Fruit fly (Drosophila melanogaster): Measurements from ENCODE around the gene mRpS22.

mRpS22 gene

dm6 chr3R:27919385-27919789 is 2.7 kb downstream of the mRpS22 start, which contains the start of gene Boh1 (continued):
- peak; percentile 36 for TF ChIP-seq Hmr (GFP tag; optimal IDR thresholded peaks at IDR 0.05)
- TF ChIP-seq CG8359 (GFP tag; optimal IDR thresholded peaks at IDR 0.05; ENCODE audit: borderline replicate concordance) = no peak
- TF ChIP-seq CG15479 (GFP tag; optimal IDR thresholded peaks at IDR 0.05) = peak; percentile 25
- peak; percentile 22 for TF ChIP-seq fd3F (GFP tag; optimal IDR thresholded peaks at IDR 0.05)
- peak; percentile 32 for TF ChIP-seq Fer2 (tag; optimal IDR thresholded peaks at IDR 0.05)
- TF ChIP-seq yki (optimal IDR thresholded peaks at IDR 0.05) = no peak
- no peak for TF ChIP-seq Atf6 (GFP tag; IDR thresholded peaks at IDR 0.05)
- TF ChIP-seq YL-1 (GFP tag; optimal IDR thresholded peaks at IDR 0.05) = peak; percentile 21
- peak; percentile 41 for TF ChIP-seq grau (tag; optimal IDR thresholded peaks at IDR 0.05)
- TF ChIP-seq Nf-YC (tag; optimal IDR thresholded peaks at IDR 0.05) = peak; percentile 59
- peak; percentile 54 for TF ChIP-seq CG15514 (GFP tag; optimal IDR thresholded peaks at IDR 0.05)
- peak; percentile 13 for TF ChIP-seq lbe (GFP tag; optimal IDR thresholded peaks at IDR 0.05)
- peak; percentile 94 for TF ChIP-seq Sry-β (GFP tag; optimal IDR thresholded peaks at IDR 0.05)
- TF ChIP-seq sug (tag; optimal IDR thresholded peaks at IDR 0.05) = peak; percentile 48
- peak; percentile 15 for TF ChIP-seq pzg (GFP tag; optimal IDR thresholded peaks at IDR 0.05)
- TF ChIP-seq wek (GFP tag; optimal IDR thresholded peaks at IDR 0.05) = peak; percentile 84
- peak; percentile 12 for TF ChIP-seq lilli (GFP tag; optimal IDR thresholded peaks at IDR 0.05)
- TF ChIP-seq NfI (GFP tag; optimal IDR thresholded peaks at IDR 0.05) = peak; percentile 16
- TF ChIP-seq CG8388 (GFP tag; optimal IDR thresholded peaks at IDR 0.05) = peak; percentile 24
- peak; percentile 29 for TF ChIP-seq Abd-B (GFP tag; optimal IDR thresholded peaks at IDR 0.05)
- TF ChIP-seq oc (tag; optimal IDR thresholded peaks at IDR 0.05) = no peak
- TF ChIP-seq Sox102F (GFP tag; optimal IDR thresholded peaks at IDR 0.05) = peak; percentile 18
- TF ChIP-seq CG11504 (tag; optimal IDR thresholded peaks at IDR 0.05) = peak; percentile 90
- peak; percentile 52 for TF ChIP-seq PHDP (tag; optimal IDR thresholded peaks at IDR 0.05)
- peak in 1 of 2 experiments; percentile 9 for TF ChIP-seq dpn (GFP tag; optimal IDR thresholded peaks at IDR 0.05)
- no peak for TF ChIP-seq Tbp (GFP tag; optimal IDR thresholded peaks at IDR 0.05)
- peak; percentile 69 for TF ChIP-seq Med (GFP tag)
- TF ChIP-seq eyg (GFP tag; optimal IDR thresholded peaks at IDR 0.05) = no peak
- TF ChIP-seq CG2120 (GFP tag; optimal IDR thresholded peaks at IDR 0.05) = peak; percentile 3
- TF ChIP-seq CG4424 (GFP tag; optimal IDR thresholded peaks at IDR 0.05) = peak; percentile 43
- no peak for TF ChIP-seq Myb (GFP tag; optimal IDR thresholded peaks at IDR 0.05)
- TF ChIP-seq CG30020 (tag; optimal IDR thresholded peaks at IDR 0.05) = peak; percentile 47
- TF ChIP-seq CG13424 (tag; optimal IDR thresholded peaks at IDR 0.05) = peak; percentile 51
- TF ChIP-seq sqz (GFP tag; optimal IDR thresholded peaks at IDR 0.05) = peak; percentile 55
- TF ChIP-seq CG7745 (tag; optimal IDR thresholded peaks at IDR 0.05) = no peak
- TF ChIP-seq nerfin-1 (tag; optimal IDR thresholded peaks at IDR 0.05) = peak; percentile 24
- TF ChIP-seq CG13775 (GFP tag; optimal IDR thresholded peaks at IDR 0.05) = peak; percentile 26
- peak; percentile 26 for TF ChIP-seq CG17359 (tag; optimal IDR thresholded peaks at IDR 0.05)
- TF ChIP-seq CG33557 (GFP tag; optimal IDR thresholded peaks at IDR 0.05) = peak; percentile 37
- no peak for TF ChIP-seq jing (GFP tag; optimal IDR thresholded peaks at IDR 0.05)
- TF ChIP-seq unpg (GFP tag; optimal IDR thresholded peaks at IDR 0.05) = peak; percentile 21
- TF ChIP-seq CG2116 (GFP tag; optimal IDR thresholded peaks at IDR 0.05) = peak; percentile 67
- TF ChIP-seq phol (tag; optimal IDR thresholded peaks at IDR 0.05) = peak; percentile 81
- no peak for TF ChIP-seq Side (GFP tag; optimal IDR thresholded peaks at IDR 0.05)
- TF ChIP-seq HHEX (GFP tag; optimal IDR thresholded peaks at IDR 0.05) = no peak
- no peak for TF ChIP-seq CG6272 (GFP tag; IDR thresholded peaks at IDR 0.05)
- peak; percentile 62 for TF ChIP-seq CG8924 (tag; optimal IDR thresholded peaks at IDR 0.05)
- TF ChIP-seq caup (GFP tag; optimal IDR thresholded peaks at IDR 0.05; ENCODE audit: severe bottlenecking) = peak; percentile 15
- TF ChIP-seq scrt (GFP tag; optimal IDR thresholded peaks at IDR 0.05) = peak; percentile 21

Data from whole organism, embryonic.